Worm (Caenorhabditis elegans): ENCODE results near the gene fbxa-63.
A peak's percentile ranks its signal among the peaks of the same experiment; 100 is the strongest.

Gene fbxa-63

ce11 chrIII:1231186-1231585 lies 12.1 kb upstream of the fbxa-63 start:
- TF ChIP-seq pbrm-1 (GFP tag; IDR thresholded peaks at IDR 0.05) (peak; percentile 70), D2030.7 (GFP tag; IDR thresholded peaks at IDR 0.05) (peak; percentile 39; the same call in 1 of the 2 replicates), zfh-2 (GFP tag; conservative IDR thresholded peaks at IDR 0.05) (0 out of 2 replicates have a peak, but pooled peaks have one; percentile 23), hrde-1 (tag; optimal IDR thresholded peaks at IDR 0.05; ENCODE audit: borderline replicate concordance) (no peak)

- no peak for TF ChIP-seq zfh-2 (GFP tag; conservative IDR thresholded peaks at IDR 0.05)
- TF ChIP-seq pbrm-1 (GFP tag; IDR thresholded peaks at IDR 0.05), result no peak
- no peak for TF ChIP-seq nhr-80 (tag; optimal IDR thresholded peaks at IDR 0.05)
- no peak for TF ChIP-seq madf-6 (GFP tag; IDR thresholded peaks at IDR 0.05)
- no peak for TF ChIP-seq tlf-1 (GFP tag; optimal IDR thresholded peaks at IDR 0.05)
- TF ChIP-seq F22D6.2 (tag; optimal IDR thresholded peaks at IDR 0.05), result no peak
- TF ChIP-seq hlh-12 (tag; optimal IDR thresholded peaks at IDR 0.05), result no peak
- no peak for TF ChIP-seq ceh-27 (GFP tag; optimal IDR thresholded peaks at IDR 0.05)
- TF ChIP-seq egl-18 (GFP tag; IDR thresholded peaks at IDR 0.05), result no peak
- TF ChIP-seq nfya-2 (GFP tag; IDR thresholded peaks at IDR 0.05), result no peak
- no peak for TF ChIP-seq lin-26 (GFP tag; IDR thresholded peaks at IDR 0.05)
- TF ChIP-seq sdz-38 (tag; optimal IDR thresholded peaks at IDR 0.05), result no peak
- no peak for TF ChIP-seq madf-10 (tag; optimal IDR thresholded peaks at IDR 0.05)
- TF ChIP-seq nfya-1 (tag; optimal IDR thresholded peaks at IDR 0.05; ENCODE audit: borderline replicate concordance, insufficient read depth), result no peak
- no peak for TF ChIP-seq F52B5.7 (tag; optimal IDR thresholded peaks at IDR 0.05)
- TF ChIP-seq F57A8.1 (GFP tag; optimal IDR thresholded peaks at IDR 0.05), result no peak
- TF ChIP-seq ztf-6 (GFP tag; IDR thresholded peaks at IDR 0.05), result no peak
- TF ChIP-seq atf-7 (tag; optimal IDR thresholded peaks at IDR 0.05), result no peak
Measured at ce11 chrIII:1238704-1239103, 4.6 kb upstream of the fbxa-63 start, which contains the start of gene fbxa-61. Gene fbxa-61, plus strand, starts transcription at chrIII:1239048.

ce11 chrIII:1248335-1248734 lies 5.0 kb downstream of the fbxa-63 start:
- TF ChIP-seq hmg-1.2 (GFP tag; IDR thresholded peaks at IDR 0.05) (peak; percentile 78), lir-1 (GFP tag; conservative IDR thresholded peaks at IDR 0.05) (no peak)

ce11 chrIII:1249111-1249583 lies 5.8 kb downstream of the fbxa-63 start, which contains the start of the genes fbxa-76 and fbxa-77:
Gene fbxa-76, minus strand, starts transcription at chrIII:1249161.
Gene fbxa-77, plus strand, starts transcription at chrIII:1249475.
- TF ChIP-seq egrh-3 (GFP tag; IDR thresholded peaks at IDR 0.05) (no peak), tbp1 (GFP tag; optimal IDR thresholded peaks at IDR 0.05) (peak; percentile 7), F39B2.1 (GFP tag; IDR thresholded peaks at IDR 0.05) (no peak), ceh-79 (tag; optimal IDR thresholded peaks at IDR 0.05) (no peak), attf-5 (GFP tag; optimal IDR thresholded peaks at IDR 0.05) (peak; percentile 37), cebp-1 (GFP tag; IDR thresholded peaks at IDR 0.05) (no peak), cebp-1 (tag; optimal IDR thresholded peaks at IDR 0.05) (peak; percentile 19), let-607 (tag; optimal IDR thresholded peaks at IDR 0.05) (peak; percentile 19 to 30), nhr-80 (tag; optimal IDR thresholded peaks at IDR 0.05) (peak; percentile 73), ceh-27 (GFP tag; optimal IDR thresholded peaks at IDR 0.05) (no peak), hmg-1.2 (GFP tag; IDR thresholded peaks at IDR 0.05) (peak; percentile 72; the same call in 1 of the 2 replicates), lin-40 (tag; optimal IDR thresholded peaks at IDR 0.05) (no peak), F23B12.7 (tag; optimal IDR thresholded peaks at IDR 0.05; ENCODE audit: insufficient read depth) (peak; percentile 5)

Measured in whole organism, young adult.